Worm (Caenorhabditis elegans) whole organism, late embryonic: ENCODE results near the gene F38H4.5.

Source experiments
- F13H6.1 ChIP-seq: sonication (generic microtip); optimal IDR thresholded peaks from 2 replicates; lab custom pipeline; 2016; ENCODE audit warnings: missing genetic modification characterization, missing compliant biosample characterization
- K09A11.1 ChIP-seq: sonication (generic microtip); optimal IDR thresholded peaks from 2 replicates; lab custom pipeline; 2017; ENCODE audit warnings: antibody characterized with exemption, mild to moderate bottlenecking, missing genetic modification characterization, missing compliant biosample characterization; ENCODE audit not compliant: insufficient read depth
- ahr-1 ChIP-seq: sonication (generic microtip); optimal IDR thresholded peaks from 2 replicates; lab custom pipeline; 2016; ENCODE audit warnings: missing genetic modification characterization, missing compliant biosample characterization
- ceh-18 ChIP-seq: sonication (generic microtip); optimal IDR thresholded peaks from 2 replicates; lab custom pipeline; 2016; ENCODE audit warnings: missing genetic modification characterization, missing compliant biosample characterization
- ceh-19 ChIP-seq: fragments of 200-800 bp; sonication (Bioruptor generic); optimal IDR thresholded peaks from 2 replicates; lab custom pipeline; 2018; ENCODE audit warnings: mild to moderate bottlenecking, missing genetic modification characterization, missing compliant biosample characterization
- ceh-2 ChIP-seq: sonication (generic microtip); optimal IDR thresholded peaks from 2 replicates; lab custom pipeline; 2016; ENCODE audit warnings: missing genotype, missing genetic modification characterization, missing compliant biosample characterization
- ceh-24 ChIP-seq: sonication (generic microtip); optimal IDR thresholded peaks from 2 replicates; lab custom pipeline; 2016; ENCODE audit warnings: mild to moderate bottlenecking, missing genetic modification characterization, missing compliant biosample characterization
- ceh-30 ChIP-seq: fragments of 150-350 bp; optimal IDR thresholded peaks from 2 replicates; lab custom pipeline; 2014; ENCODE audit warnings: missing biosample characterization, missing genetic modification characterization
- ceh-31 ChIP-seq: sonication (generic microtip); optimal IDR thresholded peaks from 2 replicates; lab custom pipeline; 2016; ENCODE audit warnings: missing genetic modification characterization, missing compliant biosample characterization
- ceh-45 ChIP-seq: fragments of 200-800 bp; sonication (Bioruptor generic); IDR thresholded peaks from 2 replicates; pipeline ENCODE4 v1.3.6; 2022; ENCODE audit warnings: missing genetic modification reagents, missing genetic modification characterization, missing compliant biosample characterization
- ceh-48 ChIP-seq: sonication (generic microtip); optimal IDR thresholded peaks from 2 replicates; lab custom pipeline; 2016; ENCODE audit warnings: missing genetic modification characterization, inconsistent platforms, missing compliant biosample characterization
- ceh-6 ChIP-seq: fragments of 200-800 bp; sonication (Bioruptor generic); optimal IDR thresholded peaks from 2 replicates; lab custom pipeline; 2018; ENCODE audit warnings: mild to moderate bottlenecking, missing genetic modification characterization, missing compliant biosample characterization
- dmd-4 ChIP-seq: sonication (generic microtip); optimal IDR thresholded peaks from 2 replicates; lab custom pipeline; 2016; ENCODE audit warnings: borderline replicate concordance, missing genetic modification characterization, missing compliant biosample characterization
- dve-1 ChIP-seq: sonication (generic microtip); optimal IDR thresholded peaks from 2 replicates; lab custom pipeline; 2017; ENCODE audit warnings: antibody characterized with exemption, mild to moderate bottlenecking, missing genetic modification characterization, missing compliant biosample characterization
- elt-2 ChIP-seq: sonication (generic microtip); optimal IDR thresholded peaks from 2 replicates; lab custom pipeline; 2016; ENCODE audit warnings: missing genetic modification reagents, missing genetic modification characterization, missing compliant biosample characterization
- elt-4 ChIP-seq: sonication (generic microtip); optimal IDR thresholded peaks from 2 replicates; lab custom pipeline; 2016; ENCODE audit warnings: missing genetic modification characterization, missing compliant biosample characterization
- ets-4 ChIP-seq: sonication (generic microtip); optimal IDR thresholded peaks from 2 replicates; lab custom pipeline; 2016; ENCODE audit warnings: missing genetic modification characterization, missing compliant biosample characterization
- eyg-1 ChIP-seq: sonication (generic microtip); optimal IDR thresholded peaks from 2 replicates; lab custom pipeline; 2016; ENCODE audit warnings: missing genotype, missing genetic modification characterization, missing compliant biosample characterization
- fax-1 ChIP-seq: sonication (generic microtip); optimal IDR thresholded peaks from 2 replicates; lab custom pipeline; 2016; ENCODE audit warnings: missing genotype, missing genetic modification characterization, missing compliant biosample characterization
- fkh-6 ChIP-seq: sonication (generic microtip); optimal IDR thresholded peaks from 2 replicates; lab custom pipeline; 2016; ENCODE audit warnings: missing genetic modification characterization, missing compliant biosample characterization
- hlh-13 ChIP-seq: fragments of 200-800 bp; sonication (Bioruptor generic); optimal IDR thresholded peaks from 2 replicates; lab custom pipeline; 2018; ENCODE audit warnings: mild to moderate bottlenecking, missing genetic modification characterization, missing compliant biosample characterization
- hlh-15 ChIP-seq: sonication (generic microtip); optimal IDR thresholded peaks from 2 replicates; lab custom pipeline; 2016; ENCODE audit warnings: missing genetic modification characterization, missing compliant biosample characterization
- hlh-30 ChIP-seq: sonication (generic microtip); optimal IDR thresholded peaks from 2 replicates; lab custom pipeline; 2017; ENCODE audit warnings: antibody characterized with exemption, missing genetic modification characterization, missing compliant biosample characterization; ENCODE audit not compliant: insufficient read depth
- hlh-8 ChIP-seq: sonication (generic microtip); optimal IDR thresholded peaks from 2 replicates; lab custom pipeline; 2016; ENCODE audit warnings: missing genotype, missing genetic modification characterization, missing compliant biosample characterization
- lin-11 ChIP-seq: fragments of 200-800 bp; sonication (Bioruptor generic); optimal IDR thresholded peaks from 2 replicates; lab custom pipeline; 2018; ENCODE audit warnings: mild to moderate bottlenecking, missing genetic modification characterization, missing compliant biosample characterization
- madf-2 ChIP-seq: sonication (generic microtip); optimal IDR thresholded peaks from 2 replicates; lab custom pipeline; 2017; ENCODE audit warnings: missing genetic modification characterization, missing compliant biosample characterization
- mec-3 ChIP-seq: sonication (generic microtip); optimal IDR thresholded peaks from 2 replicates; lab custom pipeline; 2016; ENCODE audit warnings: borderline replicate concordance, missing genetic modification characterization, missing compliant biosample characterization
- nfya-1 ChIP-seq: sonication (generic microtip); optimal IDR thresholded peaks from 2 replicates; lab custom pipeline; 2017; ENCODE audit warnings: missing genetic modification characterization, mild to moderate bottlenecking, missing compliant biosample characterization, antibody characterized with exemption, moderate library complexity
- nhr-232 ChIP-seq: sonication (generic microtip); optimal IDR thresholded peaks from 2 replicates; lab custom pipeline; 2016; ENCODE audit warnings: missing genetic modification characterization, missing compliant biosample characterization
- npax-4 ChIP-seq: sonication (generic microtip); optimal IDR thresholded peaks from 2 replicates; lab custom pipeline; 2016; ENCODE audit warnings: missing genetic modification characterization, missing compliant biosample characterization
- odd-2 ChIP-seq: sonication (generic microtip); optimal IDR thresholded peaks from 2 replicates; lab custom pipeline; 2017; ENCODE audit warnings: antibody characterized with exemption, mild to moderate bottlenecking, missing genetic modification characterization, missing compliant biosample characterization
- pag-3 ChIP-seq: sonication (generic microtip); optimal IDR thresholded peaks from 2 replicates; lab custom pipeline; 2016; ENCODE audit warnings: missing compliant biosample characterization, missing genetic modification characterization, borderline replicate concordance
- pax-1 ChIP-seq: fragments of 150-350 bp; optimal IDR thresholded peaks from 2 replicates; lab custom pipeline; 2014; ENCODE audit warnings: missing biosample characterization, missing genetic modification characterization
- pha-2 ChIP-seq: sonication (generic microtip); optimal IDR thresholded peaks from 2 replicates; lab custom pipeline; 2017; ENCODE audit warnings: mild to moderate bottlenecking, missing genetic modification characterization, missing compliant biosample characterization
- pha-4 ChIP-seq: fragments of 150-350 bp; optimal IDR thresholded peaks from 2 replicates; lab custom pipeline; 2018; ENCODE audit warnings: missing biosample characterization, missing genetic modification reagents, missing genetic modification characterization
- pros-1 ChIP-seq: fragments of 150-350 bp; optimal IDR thresholded peaks from 2 replicates; lab custom pipeline; 2014; ENCODE audit warnings: missing biosample characterization, missing genetic modification reagents, missing genetic modification characterization
- sox-2 ChIP-seq: fragments of 200-800 bp; sonication (Bioruptor generic); IDR thresholded peaks from 2 replicates; pipeline ENCODE4 v1.3.6; 2022; ENCODE audit warnings: missing genetic modification reagents, missing genetic modification characterization, missing compliant biosample characterization
- tbx-2 ChIP-seq: sonication (generic microtip); optimal IDR thresholded peaks from 2 replicates; lab custom pipeline; 2016; ENCODE audit warnings: missing genetic modification characterization, missing compliant biosample characterization
- tbx-7 ChIP-seq: sonication (generic microtip); optimal IDR thresholded peaks from 2 replicates; lab custom pipeline; 2016; ENCODE audit warnings: missing genotype, missing genetic modification characterization, missing compliant biosample characterization
- ttx-3 ChIP-seq: sonication (generic microtip); optimal IDR thresholded peaks from 2 replicates; lab custom pipeline; 2016; ENCODE audit warnings: missing genetic modification reagents, missing genetic modification characterization, missing compliant biosample characterization
- unc-42 ChIP-seq: sonication (generic microtip); optimal IDR thresholded peaks from 2 replicates; lab custom pipeline; 2016; ENCODE audit warnings: missing genotype, missing genetic modification characterization, missing compliant biosample characterization
- unc-86 ChIP-seq: sonication (generic microtip); optimal IDR thresholded peaks from 2 replicates; lab custom pipeline; 2016; ENCODE audit warnings: missing genetic modification characterization, missing compliant biosample characterization
- zip-5 ChIP-seq: sonication (generic microtip); optimal IDR thresholded peaks from 2 replicates; lab custom pipeline; 2016; ENCODE audit warnings: missing genetic modification characterization, missing compliant biosample characterization
- ztf-16 ChIP-seq: sonication (generic microtip); optimal IDR thresholded peaks from 2 replicates; lab custom pipeline; 2017; ENCODE audit warnings: missing genetic modification characterization, missing compliant biosample characterization

F38H4.5 gene

ce11 chrIV:11851882-11852281 is at the start of gene F38H4.5:
TSS of gene F38H4.5 (plus strand) at chrIV:11852182.
- TF ChIP-seq elt-2 (tag; lab: Kevin White, UChicago) = no peak
- no peak for TF ChIP-seq hlh-15 (tag; lab: Kevin White, UChicago)
- TF ChIP-seq pha-4 (tag; lab: Kevin White, UChicago) = no peak
- TF ChIP-seq mec-3 (tag; lab: Kevin White, UChicago) = no peak
- TF ChIP-seq zip-5 (tag; lab: Kevin White, UChicago) = no peak
- no peak for TF ChIP-seq dve-1 (tag; lab: Kevin White, UChicago)
- TF ChIP-seq ceh-24 (tag; lab: Kevin White, UChicago) = no peak
- no peak for TF ChIP-seq eyg-1
- TF ChIP-seq pros-1 (tag; lab: Kevin White, UChicago) = no peak
- no peak for TF ChIP-seq elt-4 (tag; lab: Kevin White, UChicago)
- no peak for TF ChIP-seq sox-2 (GFP tag; lab: Robert Waterston, UW)
- TF ChIP-seq nhr-232 (tag; lab: Kevin White, UChicago) = no peak
- TF ChIP-seq K09A11.1 (tag; lab: Kevin White, UChicago) = no peak
- TF ChIP-seq hlh-30 (tag; lab: Kevin White, UChicago) = no peak

- no peak for TF ChIP-seq ceh-6 (GFP tag; lab: Kevin White, UChicago)
- no peak for TF ChIP-seq fkh-6
- TF ChIP-seq ceh-31 (tag; lab: Kevin White, UChicago) = no peak
- TF ChIP-seq hlh-15 (tag; lab: Kevin White, UChicago) = no peak
- no peak for TF ChIP-seq pha-2 (tag; lab: Kevin White, UChicago)
- TF ChIP-seq ets-4 (tag; lab: Kevin White, UChicago) = no peak
These were observed 48.9 kb upstream of the F38H4.5 start, which contains the start of gene H01G02.4 for ce11 chrIV:11803044-11803443. TSS of gene H01G02.4 (minus strand) at chrIV:11803144.

- TF ChIP-seq hlh-8 (tag; lab: Kevin White, UChicago) (no peak), unc-42 (tag; lab: Kevin White, UChicago) (no peak), ets-4 (tag; lab: Kevin White, UChicago) (no peak), madf-2 (tag; lab: Kevin White, UChicago) (no peak), tbx-7 (tag; lab: Kevin White, UChicago) (no peak), ttx-3 (tag; lab: Kevin White, UChicago) (no peak), ceh-2 (no peak), pax-1 (no peak), fkh-6 (no peak)
- TF ChIP-seq, all 69 proteins: peak for 0
These were observed 47.9 kb upstream of the F38H4.5 start, which contains the start of gene H01G02.1 for ce11 chrIV:11804053-11804452. TSS of gene H01G02.1 (minus strand) at chrIV:11804153.

- TF ChIP-seq lin-11 (tag; lab: Kevin White, UChicago) = no peak
- TF ChIP-seq odd-2 (tag; lab: Kevin White, UChicago) = no peak
- TF ChIP-seq ceh-19 (GFP tag; lab: Kevin White, UChicago) = no peak
- TF ChIP-seq npax-4 (tag; lab: Kevin White, UChicago) = no peak
- no peak for TF ChIP-seq ceh-48 (tag; lab: Kevin White, UChicago)
- no peak for TF ChIP-seq ceh-2
- TF ChIP-seq elt-4 (tag; lab: Kevin White, UChicago) = no peak
- no peak for TF ChIP-seq ztf-16
- no peak for TF ChIP-seq eyg-1
- no peak for TF ChIP-seq unc-86
These were observed 42.9 kb upstream of the F38H4.5 start for ce11 chrIV:11809047-11809446.

ce11 chrIV:11809708-11810114 is 42.3 kb upstream of the F38H4.5 start:
- no peak for TF ChIP-seq F13H6.1 (tag; lab: Kevin White, UChicago)
- no peak for TF ChIP-seq ceh-6 (GFP tag; lab: Kevin White, UChicago)
- TF ChIP-seq pha-4 (tag; lab: Kevin White, UChicago) = no peak
- peak; percentile 84 for TF ChIP-seq ceh-18 (tag; lab: Kevin White, UChicago)
- TF ChIP-seq hlh-15 (tag; lab: Kevin White, UChicago) = no peak
- no peak for TF ChIP-seq elt-2 (tag; lab: Kevin White, UChicago)
- no peak for TF ChIP-seq ahr-1 (tag; lab: Kevin White, UChicago)
- no peak for TF ChIP-seq unc-86
- TF ChIP-seq ceh-45 = no peak
- no peak for TF ChIP-seq fax-1 (tag; lab: Kevin White, UChicago)
- TF ChIP-seq dve-1 (tag; lab: Kevin White, UChicago) = no peak
- no peak for TF ChIP-seq hlh-13 (GFP tag; lab: Kevin White, UChicago)
- peak; percentile 58 for TF ChIP-seq ceh-31 (tag; lab: Kevin White, UChicago)
- TF ChIP-seq ceh-30 (tag; lab: Kevin White, UChicago) = no peak
- TF ChIP-seq tbx-2 (tag; lab: Kevin White, UChicago) = peak; percentile 66
- no peak for TF ChIP-seq tbx-7 (tag; lab: Kevin White, UChicago)
- peak; percentile 27 for TF ChIP-seq pros-1 (tag; lab: Kevin White, UChicago)
- TF ChIP-seq ceh-19 (GFP tag; lab: Kevin White, UChicago) = no peak
- TF ChIP-seq dmd-4 = no peak
- no peak for TF ChIP-seq pag-3 (tag; lab: Kevin White, UChicago)
- TF ChIP-seq nhr-232 (tag; lab: Kevin White, UChicago) = no peak
- peak; percentile 73 for TF ChIP-seq nfya-1 (tag; lab: Kevin White, UChicago)
